Worm (Caenorhabditis elegans): Measurements from ENCODE around the gene F13H8.11.

ce11 chrII:6290047-6290582 is 30.3 kb upstream of the F13H8.11 start, which contains the start of gene upb-1:
- TF ChIP-seq eor-1 (tag; optimal IDR thresholded peaks at IDR 0.05) = no peak
- TF ChIP-seq lin-39 (tag; optimal IDR thresholded peaks at IDR 0.05) = no peak
- no peak for TF ChIP-seq nhr-11 (tag; optimal IDR thresholded peaks at IDR 0.05)
- no peak for TF ChIP-seq snpc-4 (tag; optimal IDR thresholded peaks at IDR 0.05)
- TF ChIP-seq elt-1 (tag; optimal IDR thresholded peaks at IDR 0.05) = no peak

All from whole organism, L3 larva.